Worm (Caenorhabditis elegans) whole organism, L4/young adult: ENCODE data around the gene C14E2.4.

Source experiments
- W03F9.2 ChIP-seq: fragments of 150-350 bp; optimal IDR thresholded peaks from 2 replicates; lab custom pipeline; 2014; ENCODE audit warnings: missing biosample characterization, missing genetic modification characterization
- dao-5 ChIP-seq: sonication (generic microtip); optimal IDR thresholded peaks from 2 replicates; lab custom pipeline; 2016; ENCODE audit warnings: missing genotype, missing genetic modification characterization, moderate library complexity, missing compliant biosample characterization
- him-1 ChIP-seq: sonication (generic microtip); optimal IDR thresholded peaks from 2 replicates; lab custom pipeline; 2016; ENCODE audit warnings: missing genotype, missing genetic modification reagents, missing genetic modification characterization, missing compliant biosample characterization

Gene C14E2.4

DNA sequence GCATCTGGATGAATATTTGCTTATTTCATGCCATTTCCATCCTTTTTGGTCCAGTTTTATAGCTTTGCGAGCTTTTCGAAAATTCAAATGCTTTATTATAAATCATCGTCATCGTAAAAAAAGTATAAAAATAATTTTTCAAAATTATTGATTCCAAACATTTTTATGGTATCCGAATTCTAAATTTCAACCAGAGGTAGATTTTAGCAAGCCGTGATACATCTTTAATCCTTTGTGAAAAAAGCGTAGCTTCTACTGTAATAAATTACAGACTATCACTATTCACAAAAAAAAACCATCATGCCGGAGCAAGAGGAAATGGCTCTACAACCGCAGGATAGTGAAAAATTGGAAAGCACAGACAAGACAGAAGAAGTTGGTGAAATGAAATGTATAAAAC lies 5.0 kb upstream of the C14E2.4 start, which contains the start of gene C14E2.1:
TSS of gene C14E2.1 (plus strand) at position 301 of the 400 bp plus-strand sequence.
- TF ChIP-seq W03F9.2 (tag; lab: Kevin White, UChicago) (no peak), dao-5 (tag; lab: Kevin White, UChicago) (no peak), him-1 (tag; lab: Kevin White, UChicago) (no peak)

DNA sequence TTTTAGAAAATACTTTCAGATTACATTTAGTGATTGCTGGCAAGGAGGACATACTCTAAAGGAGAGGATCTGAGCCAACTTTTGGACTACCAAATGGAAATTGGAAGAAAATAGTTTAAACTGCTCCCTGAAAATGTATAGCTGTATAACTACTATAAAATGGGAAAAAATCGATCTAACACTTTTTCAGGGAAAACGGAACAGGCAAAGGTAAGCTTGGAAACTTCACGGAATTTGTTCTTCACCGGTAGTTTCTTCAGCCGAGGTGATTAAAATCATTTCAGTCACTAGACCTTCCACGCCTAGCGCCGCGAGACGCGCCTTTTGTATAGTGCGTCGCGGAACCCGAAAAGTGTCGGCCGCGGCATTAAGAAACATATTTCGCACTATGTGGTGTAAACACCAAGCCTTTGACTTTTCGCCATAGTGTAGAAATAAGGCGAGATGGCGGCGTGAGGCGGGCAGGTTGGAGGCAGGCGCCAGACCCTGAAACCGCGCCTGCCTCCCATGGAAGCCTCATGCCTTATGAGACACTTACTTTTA lies 4.2 kb upstream of the C14E2.4 start, which contains the start of gene C14E2.5:
TSS of gene C14E2.5 (minus strand) at position 51 of the 543 bp plus-strand sequence.
- no peak for TF ChIP-seq dao-5 (tag; lab: Kevin White, UChicago)
- TF ChIP-seq W03F9.2 (tag; lab: Kevin White, UChicago) = no peak
- TF ChIP-seq him-1 (tag; lab: Kevin White, UChicago) = no peak

DNA sequence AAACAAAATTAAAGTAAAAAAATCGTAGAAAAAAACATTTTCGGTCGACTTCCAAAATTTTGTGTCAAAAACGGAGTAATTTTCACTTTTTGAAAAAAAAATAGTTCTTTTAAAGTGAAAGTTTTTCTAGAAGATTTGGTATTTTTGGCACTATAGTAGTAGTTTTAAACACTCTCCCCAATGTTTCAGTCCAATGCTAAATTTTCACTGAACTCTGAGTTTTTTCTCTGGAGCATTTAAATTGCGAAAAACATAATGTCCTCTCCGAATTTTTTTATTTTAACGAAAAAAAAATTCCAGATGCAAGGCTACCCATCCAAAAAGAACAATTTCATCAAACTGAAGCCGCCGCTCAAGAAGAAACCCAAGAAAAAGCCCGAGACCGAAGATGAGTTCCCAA lies 5.0 kb downstream of the C14E2.4 start, which contains the start of gene C14E2.7:
TSS of gene C14E2.7 (plus strand) at position 301 of the 400 bp plus-strand sequence.
- TF ChIP-seq W03F9.2 (tag; lab: Kevin White, UChicago) (no peak), dao-5 (tag; lab: Kevin White, UChicago) (no peak), him-1 (tag; lab: Kevin White, UChicago) (no peak)

DNA sequence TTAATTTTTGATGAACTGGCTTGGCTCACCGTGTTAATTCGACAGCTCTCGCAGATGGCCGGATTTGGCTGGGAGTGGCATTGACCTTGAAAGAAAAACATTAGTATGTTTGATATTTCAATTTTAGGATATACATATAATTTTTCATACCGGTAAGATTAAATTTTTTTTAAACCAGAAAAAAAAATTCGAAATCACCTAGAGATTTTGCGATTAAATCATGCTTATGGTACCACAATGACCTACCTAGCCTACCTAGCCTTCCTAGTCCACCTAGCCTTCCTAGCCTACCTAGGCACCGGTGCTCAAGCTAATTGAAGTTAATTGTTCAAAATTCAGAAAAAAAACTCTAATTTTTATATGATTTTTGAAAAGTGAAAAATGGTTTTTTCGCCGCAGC lies 9.7 kb downstream of the C14E2.4 start, which contains the start of gene C14E2.3:
TSS of gene C14E2.3 (minus strand) at position 101 of the 400 bp plus-strand sequence.
- TF ChIP-seq dao-5 (tag; lab: Kevin White, UChicago) (no peak), W03F9.2 (tag; lab: Kevin White, UChicago) (no peak), him-1 (tag; lab: Kevin White, UChicago) (no peak)

DNA sequence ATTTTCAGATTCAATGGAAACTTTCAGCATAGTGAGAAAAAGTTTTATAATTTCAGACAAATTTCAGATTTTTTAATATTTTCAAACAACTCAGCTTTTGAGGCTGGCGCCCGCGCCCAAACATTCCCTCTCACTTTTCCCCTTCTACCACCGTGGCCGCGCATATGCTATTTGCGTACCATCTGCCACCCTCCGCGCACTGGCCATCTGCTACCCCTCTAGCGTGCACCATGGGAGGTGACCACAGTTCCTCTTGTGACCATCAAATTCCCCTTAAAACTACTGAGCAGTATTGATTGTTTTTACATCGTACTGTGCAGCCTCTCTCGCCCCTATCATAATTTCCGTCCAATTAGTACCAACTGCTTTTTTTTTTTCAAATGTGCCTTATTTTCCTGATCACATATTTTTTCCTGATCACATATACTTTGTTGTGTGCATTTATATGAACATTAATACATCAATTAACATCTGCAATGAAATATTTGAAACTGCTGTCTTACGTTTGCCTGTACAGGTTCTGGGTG lies 20.1 kb downstream of the C14E2.4 start, which contains the start of gene C14E2.11:
TSS of gene C14E2.11 (plus strand) at position 477 of the 527 bp plus-strand sequence.
- TF ChIP-seq him-1 (tag; lab: Kevin White, UChicago) = no peak
- TF ChIP-seq dao-5 (tag; lab: Kevin White, UChicago) = no peak
- no peak for TF ChIP-seq W03F9.2 (tag; lab: Kevin White, UChicago)

DNA sequence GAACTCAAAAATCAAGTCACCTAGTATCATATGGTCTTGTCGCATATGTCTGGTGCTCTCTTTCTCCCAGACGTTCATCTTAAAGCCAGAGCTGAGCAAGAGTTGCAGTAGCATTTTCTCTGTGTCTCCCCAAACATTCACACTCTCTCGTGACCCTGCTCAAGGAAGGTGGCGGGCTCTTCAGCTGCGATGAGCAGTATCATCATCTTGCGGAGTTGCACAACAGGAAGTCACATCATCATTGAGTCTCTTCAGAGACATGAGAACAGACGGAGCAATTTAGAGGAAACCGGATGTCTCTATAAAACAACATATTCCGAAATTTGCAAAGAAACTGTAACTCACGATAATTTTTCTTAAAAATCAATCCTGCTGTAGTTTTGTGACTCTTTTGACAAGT lies 22.6 kb downstream of the C14E2.4 start:
- TF ChIP-seq dao-5 (tag; lab: Kevin White, UChicago) = no peak
- no peak for TF ChIP-seq him-1 (tag; lab: Kevin White, UChicago)
- TF ChIP-seq W03F9.2 (tag; lab: Kevin White, UChicago) = no peak

DNA sequence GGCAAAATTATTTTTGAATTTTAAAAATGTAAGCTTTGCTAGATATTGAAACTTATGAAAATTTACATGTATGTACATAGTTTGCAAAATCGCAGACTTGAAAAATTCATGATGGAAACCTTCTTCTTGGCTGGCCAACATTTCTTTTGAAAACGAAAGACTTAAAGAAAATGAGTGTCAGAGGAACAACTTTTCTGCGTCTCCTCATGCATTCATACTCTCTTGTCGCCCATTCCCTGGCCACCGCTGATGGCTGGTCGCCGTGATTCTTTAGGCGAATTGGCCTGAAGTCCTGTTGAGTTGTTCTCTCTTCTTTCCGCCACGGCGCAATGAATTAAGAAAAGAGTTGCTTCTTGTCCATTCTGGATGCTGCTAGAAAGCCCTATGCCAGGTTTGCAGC lies 25.1 kb downstream of the C14E2.4 start:
- TF ChIP-seq dao-5 (tag; lab: Kevin White, UChicago) (no peak), him-1 (tag; lab: Kevin White, UChicago) (no peak), W03F9.2 (tag; lab: Kevin White, UChicago) (no peak)

DNA sequence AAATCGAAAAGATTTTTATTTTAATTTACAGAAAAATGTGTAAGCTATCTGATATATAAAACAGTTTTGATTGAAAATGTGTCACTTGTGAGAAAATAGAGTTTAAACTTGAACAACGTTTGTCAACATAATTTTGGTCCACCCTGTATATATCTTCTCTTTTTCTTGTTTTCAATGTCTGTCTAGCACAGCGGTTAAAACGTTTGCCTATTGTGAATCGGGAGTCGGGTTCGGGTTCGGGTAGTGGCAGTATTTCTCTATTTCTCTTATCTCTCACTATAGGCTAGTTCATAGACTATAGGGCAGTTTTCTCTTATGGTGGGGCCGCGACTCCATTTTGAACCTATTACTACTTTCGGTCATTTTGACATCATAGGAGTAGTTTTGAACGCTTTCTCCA lies 30.0 kb downstream of the C14E2.4 start:
- no peak for TF ChIP-seq W03F9.2 (tag; lab: Kevin White, UChicago)

DNA sequence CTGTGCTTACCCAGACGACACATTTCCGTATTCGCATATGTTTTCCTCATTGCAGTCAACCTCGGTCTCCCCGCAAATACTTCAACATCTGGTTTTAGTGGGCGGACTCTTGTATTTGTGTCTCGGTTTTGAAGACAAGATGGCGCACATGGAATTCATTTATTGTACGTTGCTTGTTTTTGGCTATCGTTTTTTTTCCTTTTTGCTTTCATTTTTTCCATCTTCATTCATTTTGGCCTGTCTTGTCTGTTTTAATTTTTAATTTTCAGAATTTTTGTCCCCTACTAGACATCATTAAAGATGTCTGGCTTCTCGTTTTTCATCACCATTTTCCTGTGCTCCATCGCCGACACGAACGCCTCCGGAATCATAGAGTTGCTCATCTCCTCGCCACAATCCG lies 34.5 kb downstream of the C14E2.4 start, which contains the start of gene arg-1:
TSS of gene arg-1 (plus strand) at position 301 of the 400 bp plus-strand sequence.
- TF ChIP-seq W03F9.2 (tag; lab: Kevin White, UChicago) (no peak), dao-5 (tag; lab: Kevin White, UChicago) (no peak), him-1 (tag; lab: Kevin White, UChicago) (no peak)

DNA sequence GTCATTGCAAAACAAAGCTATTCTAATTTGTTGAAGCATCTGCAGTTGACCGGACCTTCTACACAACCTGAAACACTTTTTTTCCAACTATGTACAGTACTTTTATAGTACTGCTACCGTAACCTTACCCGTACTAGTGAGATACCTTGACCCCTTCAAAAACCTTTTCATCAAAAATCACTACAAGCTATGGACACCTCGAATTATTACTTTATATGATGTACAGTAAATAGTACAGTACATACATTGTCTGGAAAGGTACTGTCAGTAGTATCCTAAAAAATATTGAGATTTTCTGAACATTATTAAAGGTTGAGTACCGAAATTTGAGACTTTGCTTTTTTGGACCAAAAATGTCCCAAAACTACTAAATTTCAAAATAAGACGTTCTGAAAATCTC lies 35.4 kb downstream of the C14E2.4 start:
- TF ChIP-seq dao-5 (tag; lab: Kevin White, UChicago) (no peak), W03F9.2 (tag; lab: Kevin White, UChicago) (no peak), him-1 (tag; lab: Kevin White, UChicago) (no peak)

DNA sequence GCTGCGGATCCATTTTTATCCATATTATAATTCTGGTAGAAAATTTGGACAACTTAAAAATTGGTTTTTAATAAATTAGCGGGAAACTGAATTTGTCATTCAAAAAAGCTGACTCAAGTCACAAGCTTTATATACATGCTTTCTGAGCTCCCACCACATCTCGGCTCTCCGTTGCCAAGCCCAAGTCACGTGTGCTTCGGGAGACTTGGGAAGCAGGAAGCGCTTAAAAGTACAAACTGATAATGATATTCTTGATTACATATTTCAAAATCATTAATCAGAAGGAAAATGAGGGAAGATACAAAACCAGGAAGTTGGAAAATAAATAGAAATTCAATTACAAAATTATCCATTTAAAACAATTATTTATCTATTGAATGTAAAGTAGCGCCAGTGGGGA lies 43.1 kb downstream of the C14E2.4 start, which contains the start of gene elc-2:
TSS of gene elc-2 (minus strand) at position 101 of the 400 bp plus-strand sequence.
- no peak for TF ChIP-seq W03F9.2 (tag; lab: Kevin White, UChicago)
- TF ChIP-seq him-1 (tag; lab: Kevin White, UChicago) = no peak
- no peak for TF ChIP-seq dao-5 (tag; lab: Kevin White, UChicago)

DNA sequence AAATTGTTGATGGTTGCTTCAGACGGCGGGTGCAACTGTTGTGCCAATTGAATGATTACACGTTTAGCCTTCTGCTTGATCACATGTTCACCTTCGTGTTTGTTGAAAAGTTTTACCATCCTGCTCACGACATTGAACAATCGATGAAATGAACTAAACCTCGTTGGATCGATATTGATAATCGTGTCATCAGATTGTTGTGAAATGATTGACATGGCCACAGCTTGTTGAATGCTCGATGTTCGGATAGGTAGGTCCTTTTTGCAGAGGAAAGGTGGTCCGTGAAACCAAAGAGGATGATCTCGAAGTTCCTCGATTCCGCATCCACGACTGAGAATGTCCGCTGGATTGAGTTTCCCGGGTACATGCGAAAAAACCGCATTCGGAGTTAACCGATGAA lies 51.5 kb downstream of the C14E2.4 start:
- TF ChIP-seq dao-5 (tag; lab: Kevin White, UChicago) (no peak), him-1 (tag; lab: Kevin White, UChicago) (no peak), W03F9.2 (tag; lab: Kevin White, UChicago) (no peak)
